Fruit fly (Drosophila melanogaster): ENCODE data around the gene Ptp69D.

Ptp69D gene

dm6 chr3L:12749567-12750535, 15.1 kb downstream of the Ptp69D start, which contains the start of the genes Klc and CG10984 (continued):
- TF ChIP-seq CG6854 (GFP tag; optimal IDR thresholded peaks at IDR 0.05) (peak; percentile 8), Gug (GFP tag; IDR thresholded peaks at IDR 0.05) (peak; percentile 83; the same call in 1 of the 2 replicates), CG3919 (GFP tag; optimal IDR thresholded peaks at IDR 0.05) (no peak), Hr39 (GFP tag; optimal IDR thresholded peaks at IDR 0.05) (peak; percentile 80), dac (GFP tag; optimal IDR thresholded peaks at IDR 0.05) (peak; percentile 89), Eip93F (GFP tag; optimal IDR thresholded peaks at IDR 0.05) (peak; percentile 39), CG4318 (GFP tag; optimal IDR thresholded peaks at IDR 0.05) (no peak), cyc (GFP tag; optimal IDR thresholded peaks at IDR 0.05) (peak; percentile 80), Hr38 (GFP tag; optimal IDR thresholded peaks at IDR 0.05) (no peak), CG1621 (tag; optimal IDR thresholded peaks at IDR 0.05) (no peak), CG8119 (GFP tag; IDR thresholded peaks at IDR 0.05) (no peak; the same call in 1 of the 3 replicates), fd85E (GFP tag; optimal IDR thresholded peaks at IDR 0.05) (peak; percentile 82), CG6276 (GFP tag; optimal IDR thresholded peaks at IDR 0.05) (no peak), net (GFP tag; optimal IDR thresholded peaks at IDR 0.05) (no peak), CG6792 (GFP tag; optimal IDR thresholded peaks at IDR 0.05) (peak; percentile 81), salr (GFP tag; optimal IDR thresholded peaks at IDR 0.05) (no peak), Blimp-1 (GFP tag; optimal IDR thresholded peaks at IDR 0.05) (no peak), Eip78C (GFP tag) (peak; percentile 97), CG15336 (GFP tag; IDR thresholded peaks at IDR 0.05) (peak; percentile 95), Ets21C (GFP tag; optimal IDR thresholded peaks at IDR 0.05) (peak; percentile 66), esn (GFP tag; optimal IDR thresholded peaks at IDR 0.05) (peak; percentile 86), achi (GFP tag; optimal IDR thresholded peaks at IDR 0.05) (peak; percentile 84), OdsH (GFP tag; optimal IDR thresholded peaks at IDR 0.05) (peak; percentile 90), Eip75B (GFP tag; optimal IDR thresholded peaks at IDR 0.05) (peak; percentile 88), fd59A (GFP tag; optimal IDR thresholded peaks at IDR 0.05) (no peak), CG31627 (GFP tag; optimal IDR thresholded peaks at IDR 0.05) (peak; percentile 79), CG11294 (GFP tag; IDR thresholded peaks at IDR 0.05) (no peak), CG16779 (tag; optimal IDR thresholded peaks at IDR 0.05) (no peak), CG3032 (tag; optimal IDR thresholded peaks at IDR 0.05) (peak; percentile 70), CG10669 (GFP tag; optimal IDR thresholded peaks at IDR 0.05) (peak; percentile 89), Smox (GFP tag; optimal IDR thresholded peaks at IDR 0.05) (no peak), CG10631 (GFP tag; optimal IDR thresholded peaks at IDR 0.05) (peak; percentile 85), acj6 (GFP tag; optimal IDR thresholded peaks at IDR 0.05) (peak; percentile 84), CG7368 (GFP tag; optimal IDR thresholded peaks at IDR 0.05) (peak; percentile 87), topi (GFP tag; optimal IDR thresholded peaks at IDR 0.05) (peak; percentile 86), svp (GFP tag) (no peak), CG8632 (GFP tag; optimal IDR thresholded peaks at IDR 0.05) (peak; percentile 68)

dm6 chr3L:12754769-12755189, 20.0 kb downstream of the Ptp69D start, which contains the start of the genes CG10973 and Vps13D:
TSS of gene CG10973 (minus strand) at chr3L:12754774.
TSS of gene Vps13D (plus strand) at chr3L:12755049.
- TF ChIP-seq fkh (GFP tag; optimal IDR thresholded peaks at IDR 0.05) (peak; percentile 99), Hr39 (GFP tag; optimal IDR thresholded peaks at IDR 0.05) (no peak), CG11294 (GFP tag; IDR thresholded peaks at IDR 0.05) (no peak), dsx (GFP tag; optimal IDR thresholded peaks at IDR 0.05; ENCODE audit: poor library complexity, severe bottlenecking) (no peak), net (GFP tag; optimal IDR thresholded peaks at IDR 0.05) (no peak), CG9139 (GFP tag; optimal IDR thresholded peaks at IDR 0.05) (no peak), Ets96B (tag; optimal IDR thresholded peaks at IDR 0.05) (no peak), CG10669 (GFP tag; optimal IDR thresholded peaks at IDR 0.05) (no peak), CG32006 (GFP tag; optimal IDR thresholded peaks at IDR 0.05) (no peak), Eip93F (GFP tag; optimal IDR thresholded peaks at IDR 0.05) (peak; percentile 17)

Data from whole organism, prepupa.